Fruit fly (Drosophila melanogaster): Measurements from ENCODE around the gene CG2926.

Gene CG2926

DNA sequence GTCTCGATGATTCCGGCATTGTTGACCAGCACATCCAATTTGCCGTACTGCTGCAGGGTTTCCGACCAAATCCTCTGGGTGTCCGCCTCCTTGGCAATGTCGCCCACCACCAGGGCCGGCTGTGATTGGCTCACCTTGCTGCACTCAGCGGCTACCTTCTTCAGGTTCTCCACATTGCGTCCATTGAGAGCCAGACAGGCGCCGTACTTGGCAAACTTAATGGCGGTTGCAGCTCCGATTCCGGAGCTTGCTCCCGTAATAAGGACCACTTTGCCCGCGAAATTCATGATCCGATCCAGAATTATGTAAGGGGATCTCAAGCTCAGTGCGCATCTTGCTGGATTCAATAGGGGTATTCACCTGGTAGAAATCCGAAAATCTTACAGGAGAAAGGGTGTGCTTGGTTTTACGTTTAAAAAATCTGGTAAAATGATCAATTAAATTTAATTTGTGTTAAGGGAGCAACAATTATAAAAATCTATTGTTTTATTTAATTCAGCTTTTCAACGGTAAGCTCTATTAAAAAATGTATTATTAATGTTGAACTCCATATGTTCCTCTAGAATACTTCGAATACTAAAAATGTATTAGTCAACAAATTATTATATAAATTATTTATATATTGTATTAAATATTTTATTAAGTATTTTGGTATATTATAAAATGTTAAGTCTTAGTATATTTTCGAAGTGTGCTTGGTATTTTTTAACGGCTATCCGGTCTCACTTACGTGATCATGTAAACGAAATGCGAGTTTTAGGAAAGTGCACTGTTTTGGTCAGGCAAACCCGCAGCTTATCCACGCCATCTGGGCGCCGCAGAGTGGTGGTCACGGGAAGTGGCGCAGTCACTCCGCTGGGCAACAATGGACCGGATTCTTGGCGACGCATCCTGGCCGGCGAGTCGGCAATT is 48.6 kb upstream of the CG2926 start, which contains the start of the genes CG31548 and CG12170 (continued):
- TF ChIP-seq bcd (GFP tag; optimal IDR thresholded peaks at IDR 0.05) (no peak), CG18764 (GFP tag; optimal IDR thresholded peaks at IDR 0.05) (peak; percentile 42), mirr (GFP tag; optimal IDR thresholded peaks at IDR 0.05) (no peak), CG17186 (GFP tag; optimal IDR thresholded peaks at IDR 0.05) (no peak), Ets65A (GFP tag) (no peak), NC2α (GFP tag; optimal IDR thresholded peaks at IDR 0.05) (no peak), Drgx (GFP tag; IDR thresholded peaks at IDR 0.05) (no peak), Nf-YB (GFP tag; optimal IDR thresholded peaks at IDR 0.05) (peak; percentile 46), pzg (GFP tag; optimal IDR thresholded peaks at IDR 0.05) (peak; percentile 15), tin (GFP tag; optimal IDR thresholded peaks at IDR 0.05) (peak; percentile 29), Taf1 (GFP tag; IDR thresholded peaks at IDR 0.05) (no peak), HLH54F (GFP tag; optimal IDR thresholded peaks at IDR 0.05) (no peak), Pdp1 (GFP tag; optimal IDR thresholded peaks at IDR 0.05) (peak in 1 of 2 experiments; percentile 97), H15 (GFP tag; IDR thresholded peaks at IDR 0.05) (no peak), gem (tag; optimal IDR thresholded peaks at IDR 0.05) (no peak), CG13624 (GFP tag; optimal IDR thresholded peaks at IDR 0.05) (peak; percentile 32), CG8944 (GFP tag; optimal IDR thresholded peaks at IDR 0.05) (no peak), Atf-2 (GFP tag; optimal IDR thresholded peaks at IDR 0.05) (no peak), MESR4 (GFP tag; optimal IDR thresholded peaks at IDR 0.05) (peak; percentile 94), Nf-YC (tag; optimal IDR thresholded peaks at IDR 0.05) (no peak), oc (tag; optimal IDR thresholded peaks at IDR 0.05) (no peak), bab2 (GFP tag; optimal IDR thresholded peaks at IDR 0.05) (peak; percentile 5), Mad (GFP tag; optimal IDR thresholded peaks at IDR 0.05) (no peak), pros (GFP tag; optimal IDR thresholded peaks at IDR 0.05) (no peak), CG1233 (GFP tag; optimal IDR thresholded peaks at IDR 0.05) (no peak), CG2199 (GFP tag; IDR thresholded peaks at IDR 0.05) (no peak), Med (GFP tag) (peak; percentile 83), nmo (GFP tag; optimal IDR thresholded peaks at IDR 0.05) (peak; percentile 56), CG14965 (GFP tag; optimal IDR thresholded peaks at IDR 0.05; ENCODE audit: borderline replicate concordance) (no peak), CG5180 (GFP tag; optimal IDR thresholded peaks at IDR 0.05) (no peak), Ssrp (tag; optimal IDR thresholded peaks at IDR 0.05) (no peak), zfh2 (GFP tag; optimal IDR thresholded peaks at IDR 0.05) (no peak), sens-2 (GFP tag; IDR thresholded peaks at IDR 0.05) (0 out of 2 replicates have a peak, but pooled peaks have one; percentile 12), eve (GFP tag; optimal IDR thresholded peaks at IDR 0.05) (no peak), CG8089 (GFP tag; optimal IDR thresholded peaks at IDR 0.05) (peak; percentile 14), CG33557 (GFP tag; optimal IDR thresholded peaks at IDR 0.05) (no peak), fru (optimal IDR thresholded peaks at IDR 0.05) (no peak), fd96Cb (tag; optimal IDR thresholded peaks at IDR 0.05) (peak; percentile 35), chinmo (GFP tag; IDR thresholded peaks at IDR 0.05; ENCODE audit: partially characterized antibody) (no peak), Fer2 (tag; optimal IDR thresholded peaks at IDR 0.05) (no peak), CG3995 (GFP tag; optimal IDR thresholded peaks at IDR 0.05) (no peak), CG17568 (GFP tag; optimal IDR thresholded peaks at IDR 0.05) (no peak), corto (GFP tag; optimal IDR thresholded peaks at IDR 0.05) (no peak), sob (GFP tag; IDR thresholded peaks at IDR 0.05) (0 out of 2 replicates have a peak, but pooled peaks have one; percentile 15), CG13296 (GFP tag; optimal IDR thresholded peaks at IDR 0.05) (peak; percentile 42), z (GFP tag; IDR thresholded peaks at IDR 0.05) (no peak), CG7357 (GFP tag; IDR thresholded peaks at IDR 0.05) (no peak), CG10979 (tag; optimal IDR thresholded peaks at IDR 0.05) (peak; percentile 57), CrebB (tag; optimal IDR thresholded peaks at IDR 0.05) (no peak)
